Worm (Caenorhabditis elegans) whole organism, young adult: Measurements from ENCODE around the gene T22C8.1.

Source experiments
- F52B5.7 ChIP-seq: sonication (generic microtip); optimal IDR thresholded peaks from 2 replicates; lab custom pipeline; 2016; ENCODE audit warnings: mild to moderate bottlenecking, missing genetic modification characterization, missing compliant biosample characterization
- F57A8.1 ChIP-seq: fragments of 200-800 bp; sonication (Bioruptor generic); optimal IDR thresholded peaks from 2 replicates; lab custom pipeline; 2018; ENCODE audit warnings: mild to moderate bottlenecking, missing genetic modification characterization, moderate library complexity, missing compliant biosample characterization
- Y79H2A.3 ChIP-seq: fragments of 200-800 bp; sonication (Bioruptor generic); conservative IDR thresholded peaks from 2 replicates; pipeline ENCODE4 v1.3.6; 2022; ENCODE audit warnings: missing genetic modification reagents, missing genetic modification characterization, missing compliant biosample characterization
- efl-1 ChIP-seq: fragments of 150-350 bp; optimal IDR thresholded peaks from 2 replicates; lab custom pipeline; 2014; ENCODE audit warnings: missing biosample characterization, missing genetic modification reagents, missing genetic modification characterization
- madf-3 ChIP-seq: fragments of 200-800 bp; sonication (Bioruptor generic); IDR thresholded peaks from 2 replicates; pipeline ENCODE4 v1.3.6; 2022; ENCODE audit warnings: missing genetic modification reagents, missing genetic modification characterization, missing compliant biosample characterization
- nfya-1 ChIP-seq: sonication (generic microtip); optimal IDR thresholded peaks from 2 replicates; lab custom pipeline; 2017; ENCODE audit warnings: antibody characterized with exemption, missing compliant biosample characterization, missing genetic modification characterization, borderline replicate concordance; ENCODE audit not compliant: insufficient read depth

DNA sequence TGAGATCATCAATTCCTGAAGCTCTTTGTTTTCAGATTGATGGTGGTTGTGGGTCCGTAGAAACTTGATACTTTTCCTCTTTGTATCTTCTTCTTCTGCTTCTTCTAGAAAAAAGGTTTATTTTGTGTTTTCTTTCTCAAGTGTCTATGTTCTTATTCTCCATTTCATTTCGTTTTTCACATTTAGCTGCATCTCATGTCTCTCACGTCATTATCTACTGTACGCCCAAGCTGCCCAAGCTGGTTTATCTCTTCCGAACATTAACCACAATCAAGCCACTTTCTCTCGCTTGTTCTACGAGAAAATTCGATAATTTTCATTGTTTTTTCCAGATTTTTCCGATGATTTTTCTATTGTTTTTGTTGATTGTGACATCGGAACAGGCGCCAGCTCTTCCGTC lies 13.4 kb upstream of the T22C8.1 start, which contains the start of gene F28C6.5:
- TF ChIP-seq Y79H2A.3 (GFP tag; lab: Robert Waterston, UW) (no peak), nfya-1 (tag; lab: Kevin White, UChicago) (no peak), F52B5.7 (tag; lab: Kevin White, UChicago) (no peak), madf-3 (GFP tag; lab: Robert Waterston, UW) (no peak), F57A8.1 (no peak), efl-1 (no peak)
